Worm (Caenorhabditis elegans) whole organism, late embryonic: ENCODE measurements around the gene F26D2.13.

Source experiments
- C08G9.2 ChIP-seq: sonication (generic microtip); optimal IDR thresholded peaks from 2 replicates; lab custom pipeline; 2016; ENCODE audit warnings: mild to moderate bottlenecking, missing genetic modification characterization, moderate library complexity, missing compliant biosample characterization
- C38D4.7 ChIP-seq: fragments of 200-800 bp; sonication (Bioruptor generic); optimal IDR thresholded peaks from 2 replicates; lab custom pipeline; 2018; ENCODE audit warnings: mild to moderate bottlenecking, missing genetic modification characterization, moderate library complexity, missing compliant biosample characterization
- T23F11.4 ChIP-seq: fragments of 200-800 bp; sonication (Bioruptor generic); optimal IDR thresholded peaks from 2 replicates; lab custom pipeline; 2018; ENCODE audit warnings: mild to moderate bottlenecking, missing genetic modification characterization, missing compliant biosample characterization
- ama-1 ChIP-seq: fragments of 150-350 bp; optimal IDR thresholded peaks from 2 replicates; lab custom pipeline; 2014
- ceh-14 ChIP-seq: sonication (generic microtip); optimal IDR thresholded peaks from 2 replicates; lab custom pipeline; 2016; ENCODE audit warnings: missing genotype, missing genetic modification characterization, missing compliant biosample characterization
- ceh-18 ChIP-seq: sonication (generic microtip); optimal IDR thresholded peaks from 2 replicates; lab custom pipeline; 2016; ENCODE audit warnings: missing genetic modification characterization, missing compliant biosample characterization
- ceh-19 ChIP-seq: fragments of 200-800 bp; sonication (Bioruptor generic); optimal IDR thresholded peaks from 2 replicates; lab custom pipeline; 2018; ENCODE audit warnings: mild to moderate bottlenecking, missing genetic modification characterization, missing compliant biosample characterization
- ceh-22 ChIP-seq: sonication (generic microtip); optimal IDR thresholded peaks from 2 replicates; lab custom pipeline; 2017; ENCODE audit warnings: missing biosample characterization, missing genetic modification characterization
- ceh-24 ChIP-seq: sonication (generic microtip); optimal IDR thresholded peaks from 2 replicates; lab custom pipeline; 2016; ENCODE audit warnings: mild to moderate bottlenecking, missing genetic modification characterization, missing compliant biosample characterization
- ceh-30 ChIP-seq: fragments of 150-350 bp; optimal IDR thresholded peaks from 2 replicates; lab custom pipeline; 2014; ENCODE audit warnings: missing biosample characterization, missing genetic modification characterization
- ceh-31 ChIP-seq: sonication (generic microtip); optimal IDR thresholded peaks from 2 replicates; lab custom pipeline; 2016; ENCODE audit warnings: missing genetic modification characterization, missing compliant biosample characterization
- ceh-34 ChIP-seq: sonication (generic microtip); optimal IDR thresholded peaks from 2 replicates; lab custom pipeline; 2016; ENCODE audit warnings: mild to moderate bottlenecking, missing genetic modification characterization, missing compliant biosample characterization
- ceh-45 ChIP-seq: fragments of 200-800 bp; sonication (Bioruptor generic); IDR thresholded peaks from 2 replicates; pipeline ENCODE4 v1.3.6; 2022; ENCODE audit warnings: missing genetic modification reagents, missing genetic modification characterization, missing compliant biosample characterization
- ceh-6 ChIP-seq: fragments of 200-800 bp; sonication (Bioruptor generic); optimal IDR thresholded peaks from 2 replicates; lab custom pipeline; 2018; ENCODE audit warnings: mild to moderate bottlenecking, missing genetic modification characterization, missing compliant biosample characterization
- ceh-9 ChIP-seq: sonication (generic microtip); optimal IDR thresholded peaks from 2 replicates; lab custom pipeline; 2016; ENCODE audit warnings: mild to moderate bottlenecking, missing genetic modification characterization, inconsistent platforms, missing compliant biosample characterization
- che-1 ChIP-seq: sonication (generic microtip); optimal IDR thresholded peaks from 2 replicates; lab custom pipeline; 2016; ENCODE audit warnings: mild to moderate bottlenecking, missing genetic modification characterization, missing compliant biosample characterization
- fax-1 ChIP-seq: sonication (generic microtip); optimal IDR thresholded peaks from 2 replicates; lab custom pipeline; 2016; ENCODE audit warnings: missing genotype, missing genetic modification characterization, missing compliant biosample characterization
- fkh-10 ChIP-seq: fragments of 150-350 bp; optimal IDR thresholded peaks from 2 replicates; lab custom pipeline; 2014; ENCODE audit warnings: missing biosample characterization, missing genetic modification reagents, missing genetic modification characterization
- fkh-6 ChIP-seq: sonication (generic microtip); optimal IDR thresholded peaks from 2 replicates; lab custom pipeline; 2016; ENCODE audit warnings: missing genetic modification characterization, missing compliant biosample characterization
- hlh-13 ChIP-seq: fragments of 200-800 bp; sonication (Bioruptor generic); optimal IDR thresholded peaks from 2 replicates; lab custom pipeline; 2018; ENCODE audit warnings: mild to moderate bottlenecking, missing genetic modification characterization, missing compliant biosample characterization
- hlh-15 ChIP-seq: sonication (generic microtip); optimal IDR thresholded peaks from 2 replicates; lab custom pipeline; 2016; ENCODE audit warnings: missing genetic modification characterization, missing compliant biosample characterization
- hlh-30 ChIP-seq: sonication (generic microtip); optimal IDR thresholded peaks from 2 replicates; lab custom pipeline; 2017; ENCODE audit warnings: antibody characterized with exemption, missing genetic modification characterization, missing compliant biosample characterization; ENCODE audit not compliant: insufficient read depth
- hlh-6 ChIP-seq: sonication (generic microtip); optimal IDR thresholded peaks from 2 replicates; lab custom pipeline; 2016; ENCODE audit warnings: missing genotype, missing genetic modification characterization, missing compliant biosample characterization
- lim-6 ChIP-seq: sonication (generic microtip); optimal IDR thresholded peaks from 2 replicates; lab custom pipeline; 2016; ENCODE audit warnings: missing genetic modification characterization, missing compliant biosample characterization
- lin-11 ChIP-seq: fragments of 200-800 bp; sonication (Bioruptor generic); optimal IDR thresholded peaks from 2 replicates; lab custom pipeline; 2018; ENCODE audit warnings: mild to moderate bottlenecking, missing genetic modification characterization, missing compliant biosample characterization
- mec-3 ChIP-seq: sonication (generic microtip); optimal IDR thresholded peaks from 2 replicates; lab custom pipeline; 2016; ENCODE audit warnings: borderline replicate concordance, missing genetic modification characterization, missing compliant biosample characterization
- nfya-1 ChIP-seq: sonication (generic microtip); optimal IDR thresholded peaks from 2 replicates; lab custom pipeline; 2017; ENCODE audit warnings: missing genetic modification characterization, mild to moderate bottlenecking, missing compliant biosample characterization, antibody characterized with exemption, moderate library complexity
- npax-4 ChIP-seq: sonication (generic microtip); optimal IDR thresholded peaks from 2 replicates; lab custom pipeline; 2016; ENCODE audit warnings: missing genetic modification characterization, missing compliant biosample characterization
- pag-3 ChIP-seq: sonication (generic microtip); optimal IDR thresholded peaks from 2 replicates; lab custom pipeline; 2016; ENCODE audit warnings: missing compliant biosample characterization, missing genetic modification characterization, borderline replicate concordance
- pax-1 ChIP-seq: fragments of 150-350 bp; optimal IDR thresholded peaks from 2 replicates; lab custom pipeline; 2014; ENCODE audit warnings: missing biosample characterization, missing genetic modification characterization
- pha-2 ChIP-seq: sonication (generic microtip); optimal IDR thresholded peaks from 2 replicates; lab custom pipeline; 2017; ENCODE audit warnings: mild to moderate bottlenecking, missing genetic modification characterization, missing compliant biosample characterization
- sox-2 ChIP-seq: fragments of 200-800 bp; sonication (Bioruptor generic); IDR thresholded peaks from 2 replicates; pipeline ENCODE4 v1.3.6; 2022; ENCODE audit warnings: missing genetic modification reagents, missing genetic modification characterization, missing compliant biosample characterization
- syd-9 ChIP-seq: sonication (generic microtip); optimal IDR thresholded peaks from 2 replicates; lab custom pipeline; 2016; ENCODE audit warnings: mild to moderate bottlenecking, missing genetic modification characterization, moderate library complexity, missing compliant biosample characterization
- tbx-2 ChIP-seq: sonication (generic microtip); optimal IDR thresholded peaks from 2 replicates; lab custom pipeline; 2016; ENCODE audit warnings: missing genetic modification characterization, missing compliant biosample characterization
- tbx-7 ChIP-seq: sonication (generic microtip); optimal IDR thresholded peaks from 2 replicates; lab custom pipeline; 2016; ENCODE audit warnings: missing genotype, missing genetic modification characterization, missing compliant biosample characterization
- ttx-3 ChIP-seq: sonication (generic microtip); optimal IDR thresholded peaks from 2 replicates; lab custom pipeline; 2016; ENCODE audit warnings: missing genetic modification reagents, missing genetic modification characterization, missing compliant biosample characterization
- unc-42 ChIP-seq: sonication (generic microtip); optimal IDR thresholded peaks from 2 replicates; lab custom pipeline; 2016; ENCODE audit warnings: missing genotype, missing genetic modification characterization, missing compliant biosample characterization
- unc-86 ChIP-seq: sonication (generic microtip); optimal IDR thresholded peaks from 2 replicates; lab custom pipeline; 2016; ENCODE audit warnings: missing genetic modification characterization, missing compliant biosample characterization
- zip-5 ChIP-seq: sonication (generic microtip); optimal IDR thresholded peaks from 2 replicates; lab custom pipeline; 2016; ENCODE audit warnings: missing genetic modification characterization, missing compliant biosample characterization

Gene F26D2.13

ce11 chrV:16417014-16417413, 18.4 kb downstream of the F26D2.13 start, which contains the start of gene str-55:
Gene str-55 (minus strand): TSS chrV:16417114.
- TF ChIP-seq ttx-3 (tag; lab: Kevin White, UChicago), result no peak
- no peak for TF ChIP-seq pax-1
- no peak for TF ChIP-seq zip-5 (tag; lab: Kevin White, UChicago)
- no peak for TF ChIP-seq ceh-34
- no peak for TF ChIP-seq ceh-31
- no peak for TF ChIP-seq fax-1 (tag; lab: Kevin White, UChicago)
- no peak for TF ChIP-seq unc-86 (tag; lab: Kevin White, UChicago)
- TF ChIP-seq hlh-13, result no peak
- TF ChIP-seq npax-4 (tag; lab: Kevin White, UChicago), result no peak
- no peak for TF ChIP-seq tbx-7 (tag; lab: Kevin White, UChicago)
- no peak for TF ChIP-seq ceh-24 (tag; lab: Kevin White, UChicago)
- no peak for TF ChIP-seq lin-11 (tag; lab: Kevin White, UChicago)
- no peak for TF ChIP-seq T23F11.4 (GFP tag; lab: Kevin White, UChicago)
- no peak for TF ChIP-seq ceh-18 (tag; lab: Kevin White, UChicago)

DNA sequence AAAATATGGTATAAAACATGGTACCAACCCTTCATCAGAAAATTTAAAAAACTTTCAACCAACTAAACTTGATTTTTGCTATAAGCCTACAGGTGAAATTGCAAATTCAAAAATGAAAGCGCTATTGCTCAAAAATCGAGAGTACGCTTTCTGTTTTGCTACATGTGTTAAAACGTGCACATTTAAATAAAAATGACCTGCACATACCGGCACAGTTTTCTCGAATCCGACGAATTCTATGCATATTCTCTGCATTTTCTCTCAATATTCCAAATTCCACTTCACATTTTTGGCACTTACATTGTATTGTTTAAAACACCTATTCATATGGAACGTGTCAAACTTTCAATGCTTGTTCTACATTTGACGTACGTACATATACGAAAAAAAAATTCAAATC, 24.9 kb downstream of the F26D2.13 start, which contains the start of gene srh-145:
srh-145 (plus strand) TSS at position 193 of the 400 bp plus-strand sequence.
- TF ChIP-seq hlh-6 (tag; lab: Kevin White, UChicago) (no peak), npax-4 (tag; lab: Kevin White, UChicago) (no peak), ceh-19 (GFP tag; lab: Kevin White, UChicago) (no peak), sox-2 (GFP tag; lab: Robert Waterston, UW) (no peak), ceh-9 (tag; lab: Kevin White, UChicago) (no peak), ceh-6 (GFP tag; lab: Kevin White, UChicago) (no peak), fkh-10 (no peak), ceh-14 (tag; lab: Kevin White, UChicago) (no peak), mec-3 (tag; lab: Kevin White, UChicago) (no peak), ceh-31 (no peak), syd-9 (tag; lab: Kevin White, UChicago) (no peak), ceh-30 (tag; lab: Kevin White, UChicago) (no peak), tbx-7 (tag; lab: Kevin White, UChicago) (no peak), C08G9.2 (tag; lab: Kevin White, UChicago) (no peak), fkh-6 (no peak), pha-2 (no peak), hlh-30 (tag; lab: Kevin White, UChicago) (no peak), ceh-45 (GFP tag; lab: Robert Waterston, UW) (no peak), pag-3 (tag; lab: Kevin White, UChicago) (no peak)

DNA sequence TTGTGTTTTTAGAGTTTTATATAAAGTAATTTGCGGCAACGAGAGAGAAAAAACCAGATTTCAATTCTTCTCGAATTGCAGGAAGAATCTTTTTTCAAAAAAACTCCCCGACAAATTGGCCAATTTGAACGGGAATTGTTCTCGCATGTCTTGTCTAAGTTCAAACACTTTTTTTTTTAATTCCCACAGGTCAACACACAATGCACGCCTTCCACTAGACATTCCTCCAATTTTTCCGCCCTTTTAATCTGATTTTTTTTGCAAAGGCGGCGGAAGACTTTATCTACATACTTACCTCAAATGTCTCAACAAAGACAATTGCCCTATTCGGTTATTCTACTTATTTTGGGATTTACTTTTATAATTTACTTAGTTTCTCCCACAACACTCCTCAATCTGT, 27.7 kb downstream of the F26D2.13 start, which contains the start of gene F26D2.3:
F26D2.3 (plus strand) TSS at position 301 of the 400 bp plus-strand sequence.
- TF ChIP-seq unc-86 (tag; lab: Kevin White, UChicago), result no peak
- no peak for TF ChIP-seq unc-42 (tag; lab: Kevin White, UChicago)
- no peak for TF ChIP-seq tbx-2

DNA sequence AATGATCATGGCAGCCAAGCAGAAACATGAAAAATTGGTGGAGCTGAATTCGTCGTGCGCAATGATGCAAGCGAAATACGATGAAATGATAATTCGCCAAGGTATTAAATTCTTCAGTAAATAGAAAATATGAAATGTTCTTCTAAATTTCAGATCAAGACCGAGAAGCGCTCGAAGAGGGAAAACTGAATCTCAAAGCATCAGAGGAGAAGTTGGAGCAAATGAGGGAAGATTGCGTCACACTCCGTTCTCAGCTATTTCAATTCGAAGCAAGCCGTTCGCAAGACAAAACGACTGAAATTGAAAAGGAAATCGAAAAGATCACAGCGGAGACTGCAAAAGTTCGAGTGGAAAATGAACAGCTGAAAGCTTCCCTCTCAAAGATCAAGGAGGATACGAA, 29.1 kb downstream of the F26D2.13 start:
- no peak for TF ChIP-seq ceh-22 (tag; lab: Kevin White, UChicago)
- no peak for TF ChIP-seq che-1 (tag; lab: Kevin White, UChicago)

ce11 chrV:16405366-16405765, 30.0 kb downstream of the F26D2.13 start:
- TF ChIP-seq pha-2, result no peak
- TF ChIP-seq nfya-1 (tag; lab: Kevin White, UChicago), result no peak
- no peak for TF ChIP-seq C38D4.7 (GFP tag; lab: Kevin White, UChicago)
- TF ChIP-seq lim-6, result no peak
- TF ChIP-seq mec-3 (tag; lab: Kevin White, UChicago), result no peak
- TF ChIP-seq unc-42 (tag; lab: Kevin White, UChicago), result no peak
- no peak for TF ChIP-seq npax-4 (tag; lab: Kevin White, UChicago)
- no peak for TF ChIP-seq sox-2 (GFP tag; lab: Robert Waterston, UW)
- no peak for TF ChIP-seq ama-1
- TF ChIP-seq ceh-9 (tag; lab: Kevin White, UChicago), result no peak
- TF ChIP-seq fkh-6, result no peak
- no peak for TF ChIP-seq hlh-15 (tag; lab: Kevin White, UChicago)
- TF ChIP-seq ceh-19 (GFP tag; lab: Kevin White, UChicago), result no peak
- no peak for TF ChIP-seq lin-11 (tag; lab: Kevin White, UChicago)
- TF ChIP-seq, all 69 proteins: peak for 0
